Fruit fly (Drosophila melanogaster) whole organism, embryonic: ENCODE results near the gene Snapin.
A peak's percentile ranks its signal among the peaks of the same experiment; 100 is the strongest.

Experiments
- CG2120 ChIP-seq: fragments of 200-800 bp; sonication (Bioruptor generic); optimal IDR thresholded peaks from 3 replicates; lab custom pipeline; 2016; ENCODE audit warnings: missing biosample characterization, missing genetic modification characterization
- CrebB ChIP-seq: fragments of 200-800 bp; sonication (Bioruptor generic); optimal IDR thresholded peaks from 3 replicates; lab custom pipeline; 2018; ENCODE audit warnings: missing biosample characterization, mild to moderate bottlenecking, missing genetic modification characterization

Gene Snapin

dm6 chr2L:2720368-2720767, 39.1 kb downstream of the Snapin start (continued):
- TF ChIP-seq CrebB (tag; lab: Kevin White, UChicago) (no peak), CG2120 (peak; percentile 60)
